Fruit fly (Drosophila melanogaster) whole organism, pupa: ENCODE results near the gene Ccp84Af.

ENCODE experiments used
- CG15710 ChIP-seq: fragments of 200-800 bp; sonication (Bioruptor generic); optimal IDR thresholded peaks from 2 replicates; lab custom pipeline; 2018; ENCODE audit warnings: missing biosample characterization, mild to moderate bottlenecking, missing genetic modification characterization, moderate library complexity
- CG34367 ChIP-seq: fragments of 200-800 bp; sonication (Bioruptor generic); optimal IDR thresholded peaks from 2 replicates; lab custom pipeline; 2018; ENCODE audit warnings: missing biosample characterization, mild to moderate bottlenecking, missing genetic modification characterization

DNA sequence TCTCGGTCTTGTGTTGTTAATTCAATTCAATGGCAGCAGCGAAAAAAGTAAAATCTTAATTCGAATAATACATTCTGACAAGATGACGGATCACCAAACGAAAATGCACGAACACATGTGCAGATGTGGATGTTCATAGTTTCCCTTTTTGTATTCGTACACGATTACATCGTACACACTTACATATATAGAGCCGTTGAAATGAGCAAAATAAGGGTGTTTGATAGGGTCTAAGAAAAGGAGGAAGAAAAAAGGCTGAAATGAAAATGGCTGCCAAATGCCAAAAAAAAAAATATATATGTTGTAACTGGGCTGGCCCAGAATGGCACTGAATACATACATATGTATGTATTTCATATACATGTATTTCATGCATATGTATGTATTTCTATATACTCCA lies 21.8 kb downstream of the Ccp84Af start:
- TF ChIP-seq CG15710 (tag; lab: Kevin White, UChicago) (no peak), CG34367 (tag; lab: Kevin White, UChicago) (no peak)
